Worm (Caenorhabditis elegans) whole organism, L2 larva: ENCODE measurements around the gene ccd-5.

ENCODE experiments used
- C34F6.9 ChIP-seq: fragments of 150-350 bp; optimal IDR thresholded peaks from 2 replicates; lab custom pipeline; 2014; ENCODE audit warnings: missing biosample characterization, missing genetic modification characterization
- F13H6.1 ChIP-seq: sonication (generic microtip); optimal IDR thresholded peaks from 2 replicates; lab custom pipeline; 2016; ENCODE audit warnings: missing genetic modification characterization, missing compliant biosample characterization
- R02D3.7 ChIP-seq: fragments of 150-350 bp; optimal IDR thresholded peaks from 2 replicates; lab custom pipeline; 2014; ENCODE audit warnings: missing biosample characterization, missing genetic modification characterization
- Y55F3AM.14 ChIP-seq: fragments of 200-800 bp; sonication (Bioruptor generic); optimal IDR thresholded peaks from 2 replicates; lab custom pipeline; 2018; ENCODE audit warnings: mild to moderate bottlenecking, missing genetic modification characterization, missing compliant biosample characterization
- ZK546.5 ChIP-seq: sonication (generic microtip); optimal IDR thresholded peaks from 2 replicates; lab custom pipeline; 2017; ENCODE audit warnings: missing biosample characterization, missing genetic modification characterization
- alr-1 ChIP-seq: fragments of 150-350 bp; optimal IDR thresholded peaks from 2 replicates; lab custom pipeline; 2014; ENCODE audit warnings: missing biosample characterization, missing genetic modification characterization
- aly-2 ChIP-seq: fragments of 150-350 bp; optimal IDR thresholded peaks from 2 replicates; lab custom pipeline; 2014; ENCODE audit warnings: missing biosample characterization, missing genetic modification characterization
- ama-1 ChIP-seq: fragments of 150-350 bp; optimal IDR thresholded peaks from 2 replicates; lab custom pipeline; 2018; ENCODE audit warnings: inconsistent platforms
- blmp-1 ChIP-seq: sonication (generic microtip); optimal IDR thresholded peaks from 2 replicates; lab custom pipeline; 2017; ENCODE audit warnings: missing genetic modification characterization, mild to moderate bottlenecking, missing compliant biosample characterization, antibody characterized with exemption, moderate library complexity; ENCODE audit not compliant: insufficient read depth
- ceh-16 ChIP-seq: fragments of 150-350 bp; optimal IDR thresholded peaks from 2 replicates; lab custom pipeline; 2014; ENCODE audit warnings: missing biosample characterization, missing genetic modification characterization
- ceh-82 ChIP-seq: fragments of 150-350 bp; optimal IDR thresholded peaks from 2 replicates; lab custom pipeline; 2014; ENCODE audit warnings: missing biosample characterization, missing genetic modification characterization
- crh-2 ChIP-seq: sonication (generic microtip); optimal IDR thresholded peaks from 2 replicates; lab custom pipeline; 2017; ENCODE audit warnings: missing biosample characterization, missing genetic modification characterization
- dmd-4 ChIP-seq: sonication (generic microtip); optimal IDR thresholded peaks from 2 replicates; lab custom pipeline; 2017; ENCODE audit warnings: missing biosample characterization, missing genetic modification characterization
- egl-27 ChIP-seq: sonication (generic microtip); optimal IDR thresholded peaks from 3 replicates; lab custom pipeline; 2017; ENCODE audit warnings: missing biosample characterization, missing genetic modification reagents, missing genetic modification characterization
- elt-1 ChIP-seq: fragments of 150-350 bp; optimal IDR thresholded peaks from 2 replicates; lab custom pipeline; 2014; ENCODE audit warnings: missing biosample characterization, missing genetic modification characterization
- elt-3 ChIP-seq: sonication (generic microtip); optimal IDR thresholded peaks from 2 replicates; lab custom pipeline; 2017; ENCODE audit warnings: missing biosample characterization, missing genetic modification characterization
- fos-1 ChIP-seq: fragments of 150-350 bp; optimal IDR thresholded peaks from 2 replicates; lab custom pipeline; 2014; ENCODE audit warnings: missing biosample characterization, missing genetic modification characterization
- gmeb-1 ChIP-seq: fragments of 150-350 bp; optimal IDR thresholded peaks from 2 replicates; lab custom pipeline; 2014; ENCODE audit warnings: missing biosample characterization, missing genetic modification characterization
- lin-11 ChIP-seq: fragments of 150-350 bp; sonication (generic microtip); optimal IDR thresholded peaks from 2 replicates; lab custom pipeline; 2014; ENCODE audit warnings: missing biosample characterization, missing genetic modification characterization, inconsistent platforms, mixed read lengths
- lin-13 ChIP-seq: fragments of 150-350 bp; optimal IDR thresholded peaks from 2 replicates; lab custom pipeline; 2014; ENCODE audit warnings: missing biosample characterization, missing genetic modification reagents, missing genetic modification characterization
- lin-39 ChIP-seq: fragments of 150-350 bp; optimal IDR thresholded peaks from 2 replicates; lab custom pipeline; 2014; ENCODE audit warnings: missing biosample characterization, missing genetic modification reagents, missing genetic modification characterization
- lsy-2 ChIP-seq, 2 experiments: fragments of 150-350 bp in 1 of 2; sonication (generic microtip) in 1 of 2; optimal IDR thresholded peaks; 2 replicates each; lab custom pipeline; 2014 to 2017; ENCODE audit warnings: missing biosample characterization in 2 of 2, missing genetic modification characterization in 2 of 2
- mab-5 ChIP-seq: fragments of 150-350 bp; optimal IDR thresholded peaks from 2 replicates; lab custom pipeline; 2014; ENCODE audit warnings: missing biosample characterization, missing genetic modification characterization
- mbf-1 ChIP-seq: sonication (generic microtip); optimal IDR thresholded peaks from 2 replicates; lab custom pipeline; 2017; ENCODE audit warnings: missing biosample characterization, missing genetic modification characterization
- mdl-1 ChIP-seq, 2 experiments: fragments of 150-350 bp in 1 of 2; sonication (generic microtip) in 1 of 2; optimal IDR thresholded peaks; 2 replicates each; lab custom pipeline; 2017; ENCODE audit warnings: missing biosample characterization in 2 of 2, missing genetic modification characterization in 2 of 2
- nhr-11 ChIP-seq: fragments of 150-350 bp; optimal IDR thresholded peaks from 2 replicates; lab custom pipeline; 2014; ENCODE audit warnings: missing biosample characterization, missing genetic modification characterization
- nhr-12 ChIP-seq: fragments of 150-350 bp; optimal IDR thresholded peaks from 2 replicates; lab custom pipeline; 2014; ENCODE audit warnings: missing biosample characterization, missing genetic modification characterization
- nhr-129 ChIP-seq: fragments of 150-350 bp; optimal IDR thresholded peaks from 2 replicates; lab custom pipeline; 2014; ENCODE audit warnings: missing biosample characterization, missing genetic modification characterization
- nhr-21 ChIP-seq: fragments of 150-350 bp; optimal IDR thresholded peaks from 2 replicates; lab custom pipeline; 2014; ENCODE audit warnings: missing biosample characterization, missing genetic modification characterization
- nhr-23 ChIP-seq: fragments of 150-350 bp; optimal IDR thresholded peaks from 2 replicates; lab custom pipeline; 2014; ENCODE audit warnings: missing biosample characterization, missing genetic modification reagents, missing genetic modification characterization
- nhr-237 ChIP-seq: fragments of 150-350 bp; optimal IDR thresholded peaks from 2 replicates; lab custom pipeline; 2014; ENCODE audit warnings: missing biosample characterization, missing genetic modification characterization
- nhr-25 ChIP-seq: fragments of 150-350 bp; sonication (generic microtip); optimal IDR thresholded peaks from 3 replicates; lab custom pipeline; 2014; ENCODE audit warnings: missing biosample characterization, missing genetic modification characterization
- nhr-6 ChIP-seq: fragments of 150-350 bp; optimal IDR thresholded peaks from 2 replicates; lab custom pipeline; 2014; ENCODE audit warnings: missing biosample characterization, missing genetic modification characterization
- nhr-77 ChIP-seq: fragments of 150-350 bp; optimal IDR thresholded peaks from 2 replicates; lab custom pipeline; 2014; ENCODE audit warnings: missing biosample characterization, missing genetic modification characterization
- peb-1 ChIP-seq: fragments of 150-350 bp; optimal IDR thresholded peaks from 2 replicates; lab custom pipeline; 2014; ENCODE audit warnings: missing biosample characterization, missing genetic modification characterization
- sem-4 ChIP-seq: fragments of 150-350 bp; optimal IDR thresholded peaks from 2 replicates; lab custom pipeline; 2014; ENCODE audit warnings: missing biosample characterization, missing genetic modification reagents, missing genetic modification characterization
- skn-1 ChIP-seq: sonication (generic microtip); optimal IDR thresholded peaks from 2 replicates; lab custom pipeline; 2017; ENCODE audit warnings: missing biosample characterization, missing genetic modification characterization
- sma-3 ChIP-seq: sonication (generic microtip); optimal IDR thresholded peaks from 2 replicates; lab custom pipeline; 2016; ENCODE audit warnings: missing genetic modification reagents, missing genetic modification characterization, missing compliant biosample characterization
- sma-9 ChIP-seq, 2 experiments: fragments of 150-350 bp in 1 of 2; sonication (generic microtip) in 1 of 2; optimal IDR thresholded peaks; 2 replicates each; lab custom pipeline; 2014 to 2016; ENCODE audit warnings: missing genetic modification characterization in 2 of 2, mild to moderate bottlenecking in 1 of 2, missing biosample characterization in 1 of 2, missing compliant biosample characterization in 1 of 2, missing genetic modification reagents in 1 of 2, moderate library complexity in 1 of 2
- snpc-4 ChIP-seq: fragments of 150-350 bp; optimal IDR thresholded peaks from 2 replicates; lab custom pipeline; 2014; ENCODE audit warnings: missing biosample characterization, missing genetic modification characterization
- unc-39 ChIP-seq: fragments of 150-350 bp; optimal IDR thresholded peaks from 2 replicates; lab custom pipeline; 2014; ENCODE audit warnings: missing biosample characterization, missing genetic modification characterization
- unc-55 ChIP-seq: fragments of 150-350 bp; sonication (generic microtip); optimal IDR thresholded peaks from 3 replicates; lab custom pipeline; 2014; ENCODE audit warnings: missing biosample characterization, missing genetic modification reagents, missing genetic modification characterization
- unc-62 ChIP-seq: fragments of 150-350 bp; optimal IDR thresholded peaks from 2 replicates; lab custom pipeline; 2014; ENCODE audit warnings: missing biosample characterization, missing genetic modification reagents, missing genetic modification characterization
- zag-1 ChIP-seq: fragments of 150-350 bp; optimal IDR thresholded peaks from 2 replicates; lab custom pipeline; 2014; ENCODE audit warnings: missing biosample characterization, missing genetic modification characterization
- ztf-1 ChIP-seq: fragments of 200-800 bp; sonication (Bioruptor generic); conservative IDR thresholded peaks from 2 replicates; pipeline ENCODE4 v1.3.6; 2022; ENCODE audit warnings: missing genetic modification characterization, missing compliant biosample characterization
- ztf-11 ChIP-seq: sonication (generic microtip); optimal IDR thresholded peaks from 2 replicates; lab custom pipeline; 2017; ENCODE audit warnings: missing biosample characterization, missing genetic modification characterization
- ztf-4 ChIP-seq: fragments of 150-350 bp; optimal IDR thresholded peaks from 2 replicates; lab custom pipeline; 2014; ENCODE audit warnings: missing biosample characterization, missing genetic modification characterization

Gene ccd-5

DNA sequence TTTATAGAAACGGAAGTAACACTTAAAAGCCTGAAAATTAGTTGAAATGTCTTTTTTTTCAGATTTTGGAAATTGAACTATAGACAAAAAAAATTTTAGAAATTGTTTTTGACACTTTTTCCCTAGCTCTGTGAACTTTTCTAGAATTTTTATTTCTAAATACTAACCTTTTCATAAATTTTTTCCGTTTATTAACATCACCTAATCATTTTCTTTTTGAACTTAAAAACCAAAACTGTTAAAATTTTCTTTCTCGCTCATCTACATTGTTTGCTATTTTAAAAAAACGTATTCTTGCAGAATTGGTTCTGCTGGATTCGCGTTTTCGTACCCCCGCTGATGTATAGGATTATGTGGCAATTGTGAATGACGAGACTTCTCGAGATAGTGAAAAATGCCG lies 21.2 kb upstream of the ccd-5 start, which contains the start of the genes nhr-40 and T03G6.7:
Gene nhr-40, plus strand, starts transcription at position 301 of the 400 bp plus-strand sequence.
Gene T03G6.7, plus strand, starts transcription at position 337 of the 400 bp plus-strand sequence.
- TF ChIP-seq F13H6.1: no peak
- no peak for TF ChIP-seq nhr-25 (tag; lab: Kevin White, UChicago)
- no peak for TF ChIP-seq sma-9 (GFP tag; optimal IDR thresholded peaks at IDR 0.05; lab: Kevin White, UChicago)
- no peak for TF ChIP-seq sma-9 (tag; optimal IDR thresholded peaks at IDR 0.05; lab: Kevin White, UChicago)

DNA sequence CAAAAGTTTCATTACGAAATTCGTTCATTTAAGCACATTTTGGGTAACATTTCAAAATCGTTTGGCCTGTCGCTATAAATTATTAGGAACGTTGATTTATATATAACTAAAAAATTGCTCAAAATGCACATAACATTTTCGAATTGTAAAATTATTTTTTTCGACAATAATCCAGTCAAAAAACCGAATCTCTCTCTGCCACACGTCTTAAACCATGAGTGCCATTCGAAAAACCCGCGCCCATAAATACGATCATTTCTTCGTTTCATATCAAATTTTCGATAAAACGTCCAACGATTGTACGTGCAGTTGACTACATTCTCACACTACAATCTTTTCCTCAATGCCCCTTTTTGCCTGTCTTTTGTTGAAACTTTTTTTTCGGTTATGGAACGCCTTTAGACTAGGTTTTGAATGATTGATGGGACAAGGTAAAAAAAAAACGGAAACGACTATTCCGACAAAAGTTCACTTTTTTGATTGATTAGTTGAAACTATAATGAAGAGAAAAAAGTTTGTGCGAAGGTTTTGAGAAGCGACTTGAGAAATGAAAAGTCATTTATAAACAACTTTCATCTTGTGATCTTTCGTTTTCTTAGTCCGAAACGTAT lies 20.3 kb upstream of the ccd-5 start:
- TF ChIP-seq C34F6.9 (no peak), ama-1 (peak; percentile 70), mdl-1 (tag; optimal IDR thresholded peaks at IDR 0.05; lab: Kevin White, UChicago) (no peak), mab-5 (tag; lab: Kevin White, UChicago) (no peak), ztf-4 (tag; lab: Kevin White, UChicago) (no peak), sma-9 (GFP tag; optimal IDR thresholded peaks at IDR 0.05; lab: Kevin White, UChicago) (peak; percentile 23), sma-9 (tag; optimal IDR thresholded peaks at IDR 0.05; lab: Kevin White, UChicago) (no peak), nhr-21 (tag; lab: Kevin White, UChicago) (no peak), nhr-129 (tag; lab: Kevin White, UChicago) (peak; percentile 27), nhr-237 (no peak), nhr-25 (tag; lab: Kevin White, UChicago) (no peak), sem-4 (tag; lab: Kevin White, UChicago) (no peak), crh-2 (peak; percentile 28)

DNA sequence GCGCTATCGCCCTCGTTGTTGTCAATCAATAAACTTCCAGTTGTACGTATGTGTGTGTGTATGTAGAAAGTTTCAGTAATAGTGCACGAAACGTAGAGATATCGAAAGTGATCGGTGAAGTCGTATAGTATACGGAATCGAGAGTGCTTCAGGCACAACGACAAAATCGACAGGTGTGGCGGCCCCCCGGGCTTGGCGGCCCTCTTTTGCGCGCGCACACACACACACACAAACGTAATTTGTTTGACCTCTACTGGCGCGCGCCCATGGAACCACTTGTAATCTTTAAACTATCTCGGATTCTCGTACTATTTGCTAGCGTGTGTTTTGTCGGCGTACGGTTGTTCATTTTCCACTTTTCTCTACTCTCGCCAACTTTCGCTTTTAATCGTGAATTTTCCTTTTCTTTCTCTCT lies 19.1 kb upstream of the ccd-5 start:
- no peak for TF ChIP-seq alr-1 (tag; lab: Kevin White, UChicago)
- TF ChIP-seq elt-1 (tag; lab: Kevin White, UChicago): no peak
- TF ChIP-seq blmp-1 (tag; lab: Kevin White, UChicago): peak; percentile 90
- TF ChIP-seq lin-39: no peak
- peak; percentile 3 for TF ChIP-seq C34F6.9
- no peak for TF ChIP-seq mbf-1 (tag; lab: Kevin White, UChicago)
- no peak for TF ChIP-seq dmd-4 (tag; lab: Kevin White, UChicago)
- peak; percentile 8 for TF ChIP-seq fos-1 (tag; lab: Kevin White, UChicago)
- peak; percentile 18 for TF ChIP-seq egl-27 (tag; lab: Kevin White, UChicago)
- peak; percentile 23 for TF ChIP-seq snpc-4 (tag; lab: Kevin White, UChicago)
- TF ChIP-seq elt-3: no peak
- no peak for TF ChIP-seq unc-39 (tag; lab: Kevin White, UChicago)
- TF ChIP-seq nhr-237: no peak
- no peak for TF ChIP-seq sem-4 (tag; lab: Kevin White, UChicago)
- no peak for TF ChIP-seq ztf-11
- peak; percentile 37 for TF ChIP-seq nhr-6 (tag; lab: Kevin White, UChicago)
- TF ChIP-seq nhr-11 (tag; lab: Kevin White, UChicago): no peak
- no peak for TF ChIP-seq ztf-1
- TF ChIP-seq nhr-12 (tag; lab: Kevin White, UChicago): no peak
- no peak for TF ChIP-seq unc-55
- TF ChIP-seq ceh-16 (tag; lab: Kevin White, UChicago): peak; percentile 82
- no peak for TF ChIP-seq gmeb-1
- TF ChIP-seq mdl-1 (tag; optimal IDR thresholded peaks at IDR 0.05; lab: Kevin White, UChicago): no peak
- no peak for TF ChIP-seq lin-13 (GFP tag; lab: Kevin White, UChicago)
- no peak for TF ChIP-seq nhr-23 (tag; lab: Kevin White, UChicago)
- TF ChIP-seq sma-9 (GFP tag; optimal IDR thresholded peaks at IDR 0.05; lab: Kevin White, UChicago): peak; percentile 84
- no peak for TF ChIP-seq sma-9 (tag; optimal IDR thresholded peaks at IDR 0.05; lab: Kevin White, UChicago)
- TF ChIP-seq nhr-25 (tag; lab: Kevin White, UChicago): peak; percentile 88
- TF ChIP-seq F13H6.1: peak; percentile 93
- no peak for TF ChIP-seq ama-1
- TF ChIP-seq aly-2 (tag; lab: Kevin White, UChicago): no peak
- TF ChIP-seq zag-1: no peak
- TF ChIP-seq ceh-82 (tag; lab: Kevin White, UChicago): no peak
- no peak for TF ChIP-seq nhr-77 (tag; lab: Kevin White, UChicago)
- peak; percentile 65 for TF ChIP-seq sma-3 (GFP tag; lab: Kevin White, UChicago)
- no peak for TF ChIP-seq crh-2
- TF ChIP-seq Y55F3AM.14 (GFP tag; lab: Kevin White, UChicago): no peak
- TF ChIP-seq R02D3.7: no peak
- no peak for TF ChIP-seq unc-62 (GFP tag; lab: Kevin White, UChicago)
- TF ChIP-seq skn-1: no peak
- TF ChIP-seq ZK546.5 (tag; lab: Kevin White, UChicago): no peak
- TF ChIP-seq nhr-21 (tag; lab: Kevin White, UChicago): peak; percentile 43
- TF ChIP-seq peb-1 (tag; lab: Kevin White, UChicago): no peak
- peak; percentile 61 for TF ChIP-seq nhr-129 (tag; lab: Kevin White, UChicago)
- peak in 1 of 2 experiments; percentile 51 for TF ChIP-seq lsy-2 (tag; optimal IDR thresholded peaks at IDR 0.05; lab: Kevin White, UChicago)
- TF ChIP-seq lin-11 (tag; lab: Kevin White, UChicago): no peak
